Fruit fly (Drosophila melanogaster) whole organism, prepupa: ENCODE data around the gene Aldh.

Source experiments
- Blimp-1 ChIP-seq: fragments of 200-800 bp; sonication (Bioruptor generic); optimal IDR thresholded peaks from 3 replicates; lab custom pipeline; 2017; ENCODE audit warnings: missing biosample characterization, missing genetic modification characterization, mild to moderate bottlenecking, moderate library complexity, missing genetic modification reagents
- CG10631 ChIP-seq: fragments of 200-800 bp; sonication (Bioruptor generic); optimal IDR thresholded peaks from 2 replicates; lab custom pipeline; 2016; ENCODE audit warnings: missing biosample characterization, missing genetic modification characterization
- CG10669 ChIP-seq: fragments of 200-800 bp; sonication (Bioruptor generic); optimal IDR thresholded peaks from 3 replicates; lab custom pipeline; 2018; ENCODE audit warnings: missing biosample characterization, mild to moderate bottlenecking, missing genetic modification characterization, moderate library complexity
- CG11294 ChIP-seq: fragments of 200-800 bp; sonication (Bioruptor generic); IDR thresholded peaks from 2 replicates; pipeline ENCODE4 v1.3.6; 2022; ENCODE audit warnings: missing biosample characterization, missing genetic modification characterization
- CG11762 ChIP-seq: fragments of 200-800 bp; sonication (Bioruptor generic); optimal IDR thresholded peaks from 3 replicates; lab custom pipeline; 2016; ENCODE audit warnings: missing biosample characterization, missing genetic modification characterization; ENCODE audit not compliant: insufficient read depth
- CG11902 ChIP-seq: fragments of 200-800 bp; sonication (Bioruptor generic); optimal IDR thresholded peaks from 3 replicates; lab custom pipeline; 2016; ENCODE audit warnings: missing biosample characterization, missing genetic modification characterization
- CG1621 ChIP-seq: fragments of 200-800 bp; sonication (Bioruptor generic); optimal IDR thresholded peaks from 3 replicates; lab custom pipeline; 2018; ENCODE audit warnings: missing biosample characterization, mild to moderate bottlenecking, missing genetic modification characterization
- CG16779 ChIP-seq: fragments of 200-800 bp; sonication (Bioruptor generic); optimal IDR thresholded peaks from 3 replicates; lab custom pipeline; 2017; ENCODE audit warnings: missing biosample characterization, mild to moderate bottlenecking, missing genetic modification characterization
- CG3032 ChIP-seq: fragments of 200-800 bp; optimal IDR thresholded peaks from 2 replicates; lab custom pipeline; 2019; ENCODE audit warnings: missing biosample characterization, mild to moderate bottlenecking, missing genetic modification characterization, moderate library complexity
- CG31627 ChIP-seq: fragments of 200-800 bp; sonication (Bioruptor generic); optimal IDR thresholded peaks from 3 replicates; lab custom pipeline; 2016; ENCODE audit warnings: missing biosample characterization, missing genetic modification characterization
- CG32006 ChIP-seq: fragments of 200-800 bp; sonication (Bioruptor generic); optimal IDR thresholded peaks from 3 replicates; lab custom pipeline; 2017; ENCODE audit warnings: missing biosample characterization, mild to moderate bottlenecking, missing genetic modification characterization
- CG34406 ChIP-seq: fragments of 200-800 bp; sonication (Bioruptor generic); optimal IDR thresholded peaks from 3 replicates; lab custom pipeline; 2016; ENCODE audit warnings: missing biosample characterization, missing genetic modification characterization
- CG3919 ChIP-seq: fragments of 200-800 bp; sonication (Bioruptor generic); optimal IDR thresholded peaks from 3 replicates; lab custom pipeline; 2016; ENCODE audit warnings: missing biosample characterization, missing genetic modification characterization
- CG4318 ChIP-seq: fragments of 200-800 bp; sonication (Bioruptor generic); optimal IDR thresholded peaks from 3 replicates; lab custom pipeline; 2017; ENCODE audit warnings: missing biosample characterization, mild to moderate bottlenecking, missing genetic modification characterization
- CG6163 ChIP-seq: fragments of 200-800 bp; sonication (Bioruptor generic); IDR thresholded peaks from 3 replicates; pipeline ENCODE4 v1.3.6; 2022; ENCODE audit warnings: missing biosample characterization, missing genetic modification characterization
- CG6276 ChIP-seq: fragments of 200-800 bp; sonication (Bioruptor generic); optimal IDR thresholded peaks from 2 replicates; lab custom pipeline; 2017; ENCODE audit warnings: missing biosample characterization, mild to moderate bottlenecking, missing genetic modification characterization
- CG6808 ChIP-seq: fragments of 200-800 bp; sonication (Bioruptor generic); optimal IDR thresholded peaks from 3 replicates; lab custom pipeline; 2017; ENCODE audit warnings: missing biosample characterization, missing genetic modification characterization, mild to moderate bottlenecking, moderate library complexity, missing genetic modification reagents
- CG7368 ChIP-seq: fragments of 200-800 bp; sonication (Bioruptor generic); optimal IDR thresholded peaks from 3 replicates; lab custom pipeline; 2016; ENCODE audit warnings: missing biosample characterization, missing genetic modification characterization
- CG8119 ChIP-seq: fragments of 200-800 bp; sonication (Bioruptor generic); IDR thresholded peaks from 3 replicates; pipeline ENCODE4 v1.3.6; 2022; ENCODE audit warnings: missing biosample characterization, missing genetic modification characterization
- CG8319 ChIP-seq: fragments of 200-800 bp; sonication (Bioruptor generic); optimal IDR thresholded peaks from 3 replicates; lab custom pipeline; 2016; ENCODE audit warnings: missing biosample characterization, missing genetic modification characterization
- CG8632 ChIP-seq: fragments of 200-800 bp; sonication (Bioruptor generic); optimal IDR thresholded peaks from 3 replicates; lab custom pipeline; 2016; ENCODE audit warnings: missing biosample characterization, missing genetic modification characterization
- Eip78C ChIP-seq: fragments of 200-800 bp; sonication (Bioruptor generic); peaks from one replicate; lab custom pipeline; 2016; ENCODE audit warnings: missing biosample characterization, missing genetic modification characterization
- Eip93F ChIP-seq: fragments of 200-800 bp; sonication (Bioruptor generic); optimal IDR thresholded peaks from 2 replicates; lab custom pipeline; 2016; ENCODE audit warnings: missing biosample characterization, mild to moderate bottlenecking, missing genetic modification characterization
- Ets96B ChIP-seq: fragments of 200-800 bp; optimal IDR thresholded peaks from 2 replicates; lab custom pipeline; 2019; ENCODE audit warnings: missing biosample characterization, mild to moderate bottlenecking, missing genetic modification characterization, moderate library complexity
- Gug ChIP-seq: fragments of 200-800 bp; sonication (Bioruptor generic); IDR thresholded peaks from 2 replicates; pipeline ENCODE4 v1.3.6; 2022; ENCODE audit warnings: missing biosample characterization, missing genetic modification characterization
- Hr38 ChIP-seq: sonication (Bioruptor generic); optimal IDR thresholded peaks from 2 replicates; lab custom pipeline; 2016; ENCODE audit warnings: missing biosample characterization, missing genetic modification characterization
- Hr39 ChIP-seq: fragments of 200-800 bp; sonication (Bioruptor generic); optimal IDR thresholded peaks from 2 replicates; lab custom pipeline; 2016; ENCODE audit warnings: missing biosample characterization, missing genetic modification characterization
- Hr4 ChIP-seq: fragments of 200-800 bp; sonication (Bioruptor generic); optimal IDR thresholded peaks from 3 replicates; lab custom pipeline; 2016; ENCODE audit warnings: missing biosample characterization, missing genetic modification characterization
- Lpt ChIP-seq: fragments of 200-800 bp; sonication (Bioruptor generic); optimal IDR thresholded peaks from 3 replicates; lab custom pipeline; 2016; ENCODE audit warnings: missing biosample characterization, missing genetic modification characterization
- Met ChIP-seq: fragments of 200-800 bp; sonication (Bioruptor generic); optimal IDR thresholded peaks from 3 replicates; lab custom pipeline; 2016; ENCODE audit warnings: missing biosample characterization, missing genetic modification characterization
- OdsH ChIP-seq: fragments of 200-800 bp; sonication (Bioruptor generic); optimal IDR thresholded peaks from 3 replicates; lab custom pipeline; 2016; ENCODE audit warnings: missing biosample characterization, missing genetic modification characterization
- Smox ChIP-seq: fragments of 200-800 bp; sonication (Bioruptor generic); optimal IDR thresholded peaks from 3 replicates; lab custom pipeline; 2016; ENCODE audit warnings: missing biosample characterization, missing genetic modification characterization
- Sox102F ChIP-seq: fragments of 200-800 bp; sonication (Bioruptor generic); optimal IDR thresholded peaks from 2 replicates; lab custom pipeline; 2016; ENCODE audit warnings: missing biosample characterization, mild to moderate bottlenecking, missing genetic modification characterization
- Sox14 ChIP-seq: fragments of 200-800 bp; sonication (Bioruptor generic); optimal IDR thresholded peaks from 3 replicates; lab custom pipeline; 2016; ENCODE audit warnings: missing biosample characterization, missing genetic modification characterization
- Sox15 ChIP-seq: fragments of 200-800 bp; sonication (Bioruptor generic); optimal IDR thresholded peaks from 3 replicates; lab custom pipeline; 2016; ENCODE audit warnings: missing biosample characterization, missing genetic modification characterization
- achi ChIP-seq: fragments of 200-800 bp; sonication (Bioruptor generic); optimal IDR thresholded peaks from 3 replicates; lab custom pipeline; 2016; ENCODE audit warnings: missing biosample characterization, missing genetic modification characterization
- acj6 ChIP-seq: fragments of 200-800 bp; sonication (Bioruptor generic); optimal IDR thresholded peaks from 3 replicates; lab custom pipeline; 2016; ENCODE audit warnings: missing biosample characterization, missing genetic modification characterization
- cyc ChIP-seq: fragments of 200-800 bp; sonication (Bioruptor generic); optimal IDR thresholded peaks from 3 replicates; lab custom pipeline; 2016; ENCODE audit warnings: missing biosample characterization, missing genetic modification characterization
- dac ChIP-seq: fragments of 200-800 bp; sonication (Bioruptor generic); optimal IDR thresholded peaks from 2 replicates; lab custom pipeline; 2017; ENCODE audit warnings: missing biosample characterization, mild to moderate bottlenecking, missing genetic modification characterization
- dsx ChIP-seq: fragments of 200-800 bp; optimal IDR thresholded peaks from 3 replicates; lab custom pipeline; 2019; ENCODE audit warnings: missing biosample characterization, mild to moderate bottlenecking, missing genetic modification characterization, moderate library complexity; ENCODE audit not compliant: poor library complexity, severe bottlenecking
- eg ChIP-seq: fragments of 200-800 bp; sonication (Bioruptor generic); IDR thresholded peaks from 3 replicates; pipeline ENCODE4 v1.3.6; 2022; ENCODE audit warnings: missing biosample characterization, missing genetic modification characterization
- esn ChIP-seq: fragments of 200-800 bp; sonication (Bioruptor generic); optimal IDR thresholded peaks from 2 replicates; lab custom pipeline; 2016; ENCODE audit warnings: missing biosample characterization, mild to moderate bottlenecking, missing genetic modification characterization, moderate library complexity
- fd59A ChIP-seq: fragments of 200-800 bp; sonication (Bioruptor generic); optimal IDR thresholded peaks from 2 replicates; lab custom pipeline; 2017; ENCODE audit warnings: missing biosample characterization, mild to moderate bottlenecking, missing genetic modification characterization, missing genetic modification reagents
- lz ChIP-seq: fragments of 200-800 bp; sonication (Bioruptor generic); optimal IDR thresholded peaks from 3 replicates; lab custom pipeline; 2016; ENCODE audit warnings: missing biosample characterization, missing genetic modification characterization
- net ChIP-seq: fragments of 200-800 bp; sonication (Bioruptor generic); optimal IDR thresholded peaks from 3 replicates; lab custom pipeline; 2016; ENCODE audit warnings: missing biosample characterization, missing genetic modification characterization
- pdm3 ChIP-seq: fragments of 200-800 bp; sonication (Bioruptor generic); optimal IDR thresholded peaks from 3 replicates; lab custom pipeline; 2016; ENCODE audit warnings: missing biosample characterization, missing genetic modification characterization
- salr ChIP-seq, 2 experiments: fragments of 200-800 bp; sonication (Bioruptor generic); optimal IDR thresholded peaks; 3 replicates each; lab custom pipeline; 2016 to 2018; ENCODE audit warnings: missing biosample characterization in 2 of 2, missing genetic modification characterization in 2 of 2, mild to moderate bottlenecking in 1 of 2
- spab ChIP-seq: fragments of 200-800 bp; sonication (Bioruptor generic); optimal IDR thresholded peaks from 2 replicates; lab custom pipeline; 2017; ENCODE audit warnings: missing biosample characterization, mild to moderate bottlenecking, missing genetic modification characterization, missing genetic modification reagents
- ss ChIP-seq, 2 experiments: fragments of 200-800 bp; sonication (Bioruptor generic); optimal IDR thresholded peaks; 2 replicates in 1 of 2; 3 replicates in 1 of 2; lab custom pipeline; 2017 to 2018; ENCODE audit warnings: mild to moderate bottlenecking in 2 of 2, missing biosample characterization in 2 of 2, missing genetic modification characterization in 2 of 2, moderate library complexity in 1 of 2
- svp ChIP-seq: fragments of 200-800 bp; sonication (Bioruptor generic); peaks from one replicate; lab custom pipeline; 2016; ENCODE audit warnings: missing biosample characterization, missing genetic modification characterization
- topi ChIP-seq: fragments of 200-800 bp; sonication (Bioruptor generic); optimal IDR thresholded peaks from 3 replicates; lab custom pipeline; 2016; ENCODE audit warnings: missing biosample characterization, missing genetic modification characterization
- vri ChIP-seq: fragments of 200-800 bp; sonication (Bioruptor generic); optimal IDR thresholded peaks from 3 replicates; lab custom pipeline; 2016; ENCODE audit warnings: missing biosample characterization, mild to moderate bottlenecking, missing genetic modification characterization

Gene Aldh

DNA sequence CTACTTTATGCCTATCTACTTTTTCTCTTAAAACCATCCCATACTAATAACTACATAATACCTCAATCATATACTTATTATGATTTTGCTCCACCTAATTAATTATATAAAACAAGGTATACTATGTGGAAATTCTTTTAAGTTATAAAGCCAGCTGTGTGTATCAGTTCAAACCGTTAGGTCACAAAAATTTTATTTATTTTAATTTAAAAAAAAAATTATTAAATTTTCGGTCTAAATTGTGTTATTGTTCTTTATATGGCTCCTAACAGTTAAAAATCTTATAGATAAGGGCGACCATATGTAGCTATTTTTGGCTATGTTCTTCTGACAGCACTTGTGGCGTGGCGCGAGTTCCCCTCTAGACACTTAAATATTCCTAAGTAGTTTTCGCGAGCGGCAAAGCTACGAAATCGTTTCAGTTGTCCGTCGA, at the start of gene Aldh:
Aldh (plus strand) TSS at position 150 of the 433 bp plus-strand sequence.
- TF ChIP-seq CG1621 = peak; percentile 22
- TF ChIP-seq pdm3 (GFP tag; lab: Kevin White, UChicago) = peak; percentile 63
- TF ChIP-seq spab (GFP tag; lab: Kevin White, UChicago) = peak; percentile 50
- peak; percentile 53 for TF ChIP-seq Gug (GFP tag; lab: Robert Waterston, UW)
- no peak for TF ChIP-seq cyc
- TF ChIP-seq salr (GFP tag; optimal IDR thresholded peaks at IDR 0.05; lab: Kevin White, UChicago) = peak in 1 of 2 experiments; percentile 32
- no peak for TF ChIP-seq esn (GFP tag; lab: Kevin White, UChicago)
- peak; percentile 52 for TF ChIP-seq CG4318 (GFP tag; lab: Kevin White, UChicago)
- no peak for TF ChIP-seq Hr38 (GFP tag; lab: Kevin White, UChicago)
- TF ChIP-seq Sox14 (GFP tag; lab: Kevin White, UChicago) = no peak
- peak; percentile 64 for TF ChIP-seq CG11294 (GFP tag; lab: Robert Waterston, UW)
- no peak for TF ChIP-seq topi (GFP tag; lab: Kevin White, UChicago)
- peak; percentile 62 for TF ChIP-seq dsx (GFP tag; lab: Kevin White, UChicago)
- no peak for TF ChIP-seq Lpt (GFP tag; lab: Kevin White, UChicago)
- peak; percentile 49 for TF ChIP-seq achi (GFP tag; lab: Kevin White, UChicago)
- peak; percentile 60 for TF ChIP-seq CG8632 (GFP tag; lab: Kevin White, UChicago)
- peak; percentile 53 for TF ChIP-seq CG6808 (GFP tag; lab: Kevin White, UChicago)
- peak; percentile 65; the same call in 2 of the 3 replicates for TF ChIP-seq eg
- TF ChIP-seq Eip93F = no peak
- TF ChIP-seq CG6163 (GFP tag; lab: Robert Waterston, UW) = no peak
- peak; percentile 43 for TF ChIP-seq CG11762 (GFP tag; lab: Kevin White, UChicago)
- peak; percentile 69 for TF ChIP-seq acj6 (GFP tag; lab: Kevin White, UChicago)
- TF ChIP-seq CG6276 (GFP tag; lab: Kevin White, UChicago) = peak; percentile 60
- peak; percentile 82 for TF ChIP-seq Eip78C (GFP tag; lab: Kevin White, UChicago)
- no peak for TF ChIP-seq Blimp-1 (GFP tag; lab: Kevin White, UChicago)
- TF ChIP-seq svp (GFP tag; lab: Kevin White, UChicago) = peak; percentile 54
- peak; percentile 57; the same call in 1 of the 3 replicates for TF ChIP-seq CG8119 (GFP tag; lab: Robert Waterston, UW)
- TF ChIP-seq fd59A (GFP tag; lab: Kevin White, UChicago) = peak; percentile 41
- TF ChIP-seq CG3919 (GFP tag; lab: Kevin White, UChicago) = peak; percentile 35
- peak; percentile 43 for TF ChIP-seq CG34406 (GFP tag; lab: Kevin White, UChicago)
- TF ChIP-seq Sox15 (GFP tag; lab: Kevin White, UChicago) = no peak
- TF ChIP-seq Met = no peak
- peak; percentile 33 for TF ChIP-seq net (GFP tag; lab: Kevin White, UChicago)
- peak in 1 of 2 experiments; percentile 64 for TF ChIP-seq ss (GFP tag; optimal IDR thresholded peaks at IDR 0.05; lab: Kevin White, UChicago)
- TF ChIP-seq CG8319 (GFP tag; lab: Kevin White, UChicago) = no peak
- peak; percentile 75 for TF ChIP-seq Ets96B
- no peak for TF ChIP-seq Hr4 (GFP tag; lab: Kevin White, UChicago)
- no peak for TF ChIP-seq Smox
- peak; percentile 60 for TF ChIP-seq CG10669 (GFP tag; lab: Kevin White, UChicago)
- no peak for TF ChIP-seq CG16779 (tag; lab: Kevin White, UChicago)
- TF ChIP-seq OdsH (GFP tag; lab: Kevin White, UChicago) = peak; percentile 53
- TF ChIP-seq CG32006 (GFP tag; lab: Kevin White, UChicago) = peak; percentile 79
- TF ChIP-seq lz = no peak
- TF ChIP-seq dac = no peak
- TF ChIP-seq CG10631 (GFP tag; lab: Kevin White, UChicago) = peak; percentile 66
- TF ChIP-seq vri (GFP tag; lab: Kevin White, UChicago) = no peak
- no peak for TF ChIP-seq Hr39 (GFP tag; lab: Kevin White, UChicago)
- peak; percentile 16 for TF ChIP-seq CG7368
- TF ChIP-seq Sox102F (GFP tag; lab: Kevin White, UChicago) = no peak
- TF ChIP-seq CG3032 (tag; lab: Kevin White, UChicago) = peak; percentile 73
- TF ChIP-seq CG31627 (GFP tag; lab: Kevin White, UChicago) = no peak
- no peak for TF ChIP-seq CG11902 (GFP tag; lab: Kevin White, UChicago)
